Worm (Caenorhabditis elegans) whole organism, late embryonic: ENCODE data around the gene wht-7.

ENCODE experiments used
- ama-1 ChIP-seq: fragments of 150-350 bp; optimal IDR thresholded peaks from 2 replicates; lab custom pipeline; 2014
- ceh-24 ChIP-seq: sonication (generic microtip); optimal IDR thresholded peaks from 2 replicates; lab custom pipeline; 2016; ENCODE audit warnings: mild to moderate bottlenecking, missing genetic modification characterization, missing compliant biosample characterization
- ceh-9 ChIP-seq: sonication (generic microtip); optimal IDR thresholded peaks from 2 replicates; lab custom pipeline; 2016; ENCODE audit warnings: mild to moderate bottlenecking, missing genetic modification characterization, inconsistent platforms, missing compliant biosample characterization
- fkh-6 ChIP-seq: sonication (generic microtip); optimal IDR thresholded peaks from 2 replicates; lab custom pipeline; 2016; ENCODE audit warnings: missing genetic modification characterization, missing compliant biosample characterization
- pha-4 ChIP-seq: fragments of 150-350 bp; optimal IDR thresholded peaks from 2 replicates; lab custom pipeline; 2018; ENCODE audit warnings: missing biosample characterization, missing genetic modification reagents, missing genetic modification characterization
- pqm-1 ChIP-seq: sonication (generic microtip); optimal IDR thresholded peaks from 2 replicates; lab custom pipeline; 2016; ENCODE audit warnings: missing genetic modification characterization, missing compliant biosample characterization
- zip-5 ChIP-seq: sonication (generic microtip); optimal IDR thresholded peaks from 2 replicates; lab custom pipeline; 2016; ENCODE audit warnings: missing genetic modification characterization, missing compliant biosample characterization

DNA sequence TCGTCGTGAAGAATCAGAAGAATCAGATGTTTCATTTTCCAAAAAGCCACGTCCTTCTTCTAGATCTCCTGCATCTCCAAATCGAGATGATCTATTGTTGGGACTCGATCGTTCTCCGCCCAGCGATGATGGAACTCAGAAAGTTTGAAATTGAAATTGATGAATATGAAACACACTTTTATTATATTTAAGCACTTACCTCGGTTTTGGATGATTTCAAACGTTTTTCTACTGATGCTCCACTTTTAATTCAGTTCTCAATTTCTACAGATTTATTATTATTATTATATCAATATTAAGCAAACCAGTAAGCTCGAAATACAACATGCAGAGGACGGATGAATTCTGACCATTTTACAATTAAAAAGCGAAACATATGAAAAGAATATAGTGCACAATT is 5.2 kb upstream of the wht-7 start:
- TF ChIP-seq fkh-6 (tag; lab: Kevin White, UChicago) (no peak), pha-4 (no peak), zip-5 (no peak), pqm-1 (tag; lab: Kevin White, UChicago) (no peak), ceh-24 (tag; lab: Kevin White, UChicago) (no peak), ama-1 (no peak), ceh-9 (no peak)
